Fruit fly (Drosophila melanogaster) Kc167 (cell line): ENCODE results near the gene Jhbp1.

ENCODE experiments used
- Myc ChIP-seq: fragments of >200 bp; optimal IDR thresholded peaks from 2 replicates; lab custom pipeline; 2017; ENCODE audit warnings: missing external identifiers
- ttk ChIP-seq: sonication (Bioruptor generic); optimal IDR thresholded peaks from 2 replicates; lab custom pipeline; 2017; ENCODE audit warnings: missing external identifiers

- TF ChIP-seq Myc (lab: Kevin White, UChicago) (no peak), ttk (lab: Kevin White, UChicago) (no peak)
Measured at dm6 chr3R:4997399-4998203, 32.4 kb downstream of the Jhbp1 start.
